Fruit fly (Drosophila melanogaster): ENCODE results near the gene RPA2.
A peak's percentile ranks its signal among the peaks of the same experiment; 100 is the strongest.

Gene RPA2

dm6 chr2L:20943148-20943547, 17.2 kb upstream of the RPA2 start (continued):
- TF ChIP-seq CG34406 (GFP tag; optimal IDR thresholded peaks at IDR 0.05) (peak; percentile 24), CG10631 (GFP tag; optimal IDR thresholded peaks at IDR 0.05) (peak; percentile 54), CG4318 (GFP tag; optimal IDR thresholded peaks at IDR 0.05) (peak; percentile 76), fkh (GFP tag; optimal IDR thresholded peaks at IDR 0.05) (no peak), CG32006 (GFP tag; optimal IDR thresholded peaks at IDR 0.05) (peak; percentile 83), acj6 (GFP tag; optimal IDR thresholded peaks at IDR 0.05) (peak; percentile 52), CG10669 (GFP tag; optimal IDR thresholded peaks at IDR 0.05) (peak; percentile 1), Eip93F (GFP tag; optimal IDR thresholded peaks at IDR 0.05) (no peak), CG6808 (GFP tag; optimal IDR thresholded peaks at IDR 0.05) (no peak), achi (GFP tag; optimal IDR thresholded peaks at IDR 0.05) (peak; percentile 47), Ets21C (GFP tag; optimal IDR thresholded peaks at IDR 0.05) (peak; percentile 17), fd85E (GFP tag; optimal IDR thresholded peaks at IDR 0.05) (no peak), dac (GFP tag; optimal IDR thresholded peaks at IDR 0.05) (peak; percentile 73), CG6792 (GFP tag; optimal IDR thresholded peaks at IDR 0.05) (peak; percentile 20), svp (GFP tag) (peak; percentile 57), CG3919 (GFP tag; optimal IDR thresholded peaks at IDR 0.05) (peak; percentile 42), Sox14 (GFP tag; optimal IDR thresholded peaks at IDR 0.05) (peak; percentile 50), lz (GFP tag; optimal IDR thresholded peaks at IDR 0.05) (peak; percentile 24), fd59A (GFP tag; optimal IDR thresholded peaks at IDR 0.05) (peak; percentile 15), CG11762 (GFP tag; optimal IDR thresholded peaks at IDR 0.05; ENCODE audit: insufficient read depth) (peak; percentile 17), vri (GFP tag; optimal IDR thresholded peaks at IDR 0.05) (no peak), salr (GFP tag; optimal IDR thresholded peaks at IDR 0.05) (peak in 1 of 2 experiments; percentile 48), CG6163 (GFP tag; IDR thresholded peaks at IDR 0.05) (peak; percentile 46; the same call in 1 of the 3 replicates), esn (GFP tag; optimal IDR thresholded peaks at IDR 0.05) (peak; percentile 26), pdm3 (GFP tag; optimal IDR thresholded peaks at IDR 0.05) (peak; percentile 61), Hr4 (GFP tag; optimal IDR thresholded peaks at IDR 0.05) (peak; percentile 83)

- TF ChIP-seq Lpt (GFP tag; optimal IDR thresholded peaks at IDR 0.05) (no peak), fd85E (GFP tag; optimal IDR thresholded peaks at IDR 0.05) (no peak), CG6854 (GFP tag; optimal IDR thresholded peaks at IDR 0.05) (no peak), dac (GFP tag; optimal IDR thresholded peaks at IDR 0.05) (no peak), Eip75B (GFP tag; optimal IDR thresholded peaks at IDR 0.05) (no peak), cyc (GFP tag; optimal IDR thresholded peaks at IDR 0.05) (no peak), CG10669 (GFP tag; optimal IDR thresholded peaks at IDR 0.05) (no peak), Gug (GFP tag; IDR thresholded peaks at IDR 0.05) (no peak), Hr4 (GFP tag; optimal IDR thresholded peaks at IDR 0.05) (peak; percentile 12), CG34406 (GFP tag; optimal IDR thresholded peaks at IDR 0.05) (peak; percentile 19), Eip78C (GFP tag) (peak; percentile 77), CG7368 (GFP tag; optimal IDR thresholded peaks at IDR 0.05) (no peak), Blimp-1 (GFP tag; optimal IDR thresholded peaks at IDR 0.05) (no peak), achi (GFP tag; optimal IDR thresholded peaks at IDR 0.05) (peak; percentile 16), CG6792 (GFP tag; optimal IDR thresholded peaks at IDR 0.05) (peak; percentile 13), Hr39 (GFP tag; optimal IDR thresholded peaks at IDR 0.05) (no peak), CG11294 (GFP tag; IDR thresholded peaks at IDR 0.05) (no peak), svp (GFP tag) (peak; percentile 36), CG1621 (tag; optimal IDR thresholded peaks at IDR 0.05) (no peak), CG8119 (GFP tag; IDR thresholded peaks at IDR 0.05) (no peak), Sox14 (GFP tag; optimal IDR thresholded peaks at IDR 0.05) (no peak), vri (GFP tag; optimal IDR thresholded peaks at IDR 0.05) (no peak), Sox15 (GFP tag; optimal IDR thresholded peaks at IDR 0.05) (no peak), esn (GFP tag; optimal IDR thresholded peaks at IDR 0.05) (peak; percentile 7), CG9139 (GFP tag; optimal IDR thresholded peaks at IDR 0.05) (no peak), Met (GFP tag; optimal IDR thresholded peaks at IDR 0.05) (peak; percentile 24), net (GFP tag; optimal IDR thresholded peaks at IDR 0.05) (no peak), CG3919 (GFP tag; optimal IDR thresholded peaks at IDR 0.05) (peak; percentile 20), CG16779 (tag; optimal IDR thresholded peaks at IDR 0.05) (no peak), ss (GFP tag; optimal IDR thresholded peaks at IDR 0.05) (peak in 1 of 2 experiments; percentile 10), acj6 (GFP tag; optimal IDR thresholded peaks at IDR 0.05) (peak; percentile 34), CG6163 (GFP tag; IDR thresholded peaks at IDR 0.05) (0 out of 3 replicates have a peak, but pooled peaks have one; percentile 6), Ets21C (GFP tag; optimal IDR thresholded peaks at IDR 0.05) (no peak), CG11902 (GFP tag; optimal IDR thresholded peaks at IDR 0.05) (no peak), spab (GFP tag; optimal IDR thresholded peaks at IDR 0.05) (no peak), CG10631 (GFP tag; optimal IDR thresholded peaks at IDR 0.05) (peak; percentile 20), eg (GFP tag; IDR thresholded peaks at IDR 0.05) (no peak)
These were observed 16.4 kb upstream of the RPA2 start for dm6 chr2L:20942206-20942863.
